Worm (Caenorhabditis elegans): ENCODE measurements around the gene F43C11.8.

The F43C11.8 gene

ce11 chrII:2359965-2360364 is 27.6 kb downstream of the F43C11.8 start, which contains the start of gene F43C11.16 (continued):
- no peak for TF ChIP-seq egl-18 (GFP tag; IDR thresholded peaks at IDR 0.05)
- TF ChIP-seq Y95B8A.8 (GFP tag; IDR thresholded peaks at IDR 0.05): no peak
- TF ChIP-seq ztf-26 (tag; optimal IDR thresholded peaks at IDR 0.05): no peak
- no peak for TF ChIP-seq let-607 (tag; optimal IDR thresholded peaks at IDR 0.05)

- TF ChIP-seq nhr-80 (tag; optimal IDR thresholded peaks at IDR 0.05) (no peak), tbp1 (GFP tag; optimal IDR thresholded peaks at IDR 0.05) (no peak), C06A6.2 (GFP tag; conservative IDR thresholded peaks at IDR 0.05) (no peak), F22D6.2 (tag; optimal IDR thresholded peaks at IDR 0.05) (no peak), ztf-26 (tag; optimal IDR thresholded peaks at IDR 0.05) (no peak), hmg-20 (GFP tag; IDR thresholded peaks at IDR 0.05) (no peak), F49E8.2 (tag; optimal IDR thresholded peaks at IDR 0.05; ENCODE audit: insufficient read depth) (no peak), nhr-27 (tag; optimal IDR thresholded peaks at IDR 0.05) (no peak)
Measured at ce11 chrII:2363673-2364072, 31.4 kb downstream of the F43C11.8 start, which contains the start of gene F43C11.11. Gene F43C11.11, minus strand, starts transcription at chrII:2363773.

ce11 chrII:2366623-2367365 is 34.5 kb downstream of the F43C11.8 start, which contains the start of the genes F43C11.12 and F16G10.5:
Gene F43C11.12, minus strand, starts transcription at chrII:2366723.
Gene F16G10.5, plus strand, starts transcription at chrII:2367315.
- TF ChIP-seq snpc-4 (GFP tag; optimal IDR thresholded peaks at IDR 0.05): no peak
- no peak for TF ChIP-seq snpc-4 (tag; optimal IDR thresholded peaks at IDR 0.05)

ce11 chrII:2368956-2369355 is 36.6 kb downstream of the F43C11.8 start, which contains the start of gene hpo-25:
Gene hpo-25, plus strand, starts transcription at chrII:2369256.
- TF ChIP-seq nhr-120 (GFP tag; IDR thresholded peaks at IDR 0.05) (no peak), mes-4 (tag; optimal IDR thresholded peaks at IDR 0.05) (no peak), hsf-1 (GFP tag; IDR thresholded peaks at IDR 0.05) (no peak), lsl-1 (GFP tag; optimal IDR thresholded peaks at IDR 0.05) (no peak), D2030.7 (GFP tag; IDR thresholded peaks at IDR 0.05) (no peak), egrh-3 (GFP tag; IDR thresholded peaks at IDR 0.05) (no peak)

ce11 chrII:2372090-2372489 is 39.8 kb downstream of the F43C11.8 start, which contains the start of gene F16G10.3:
Gene F16G10.3, plus strand, starts transcription at chrII:2372390.
- TF ChIP-seq F10E7.11 (tag; optimal IDR thresholded peaks at IDR 0.05) (no peak), rcor-1 (GFP tag; IDR thresholded peaks at IDR 0.05) (no peak), pha-4 (tag; optimal IDR thresholded peaks at IDR 0.05) (no peak), ztf-18 (tag; optimal IDR thresholded peaks at IDR 0.05) (no peak), snpc-3.4 (tag; optimal IDR thresholded peaks at IDR 0.05) (no peak), nhr-90 (tag; optimal IDR thresholded peaks at IDR 0.05) (no peak), somi-1 (GFP tag; optimal IDR thresholded peaks at IDR 0.05) (no peak), hsf-1 (GFP tag; IDR thresholded peaks at IDR 0.05) (no peak), mes-4 (tag; optimal IDR thresholded peaks at IDR 0.05) (no peak), lsy-27 (tag; optimal IDR thresholded peaks at IDR 0.05; ENCODE audit: borderline replicate concordance, insufficient read depth) (no peak)

ce11 chrII:2374973-2375372 is 42.7 kb downstream of the F43C11.8 start, which contains the start of gene F16G10.2:
Gene F16G10.2, plus strand, starts transcription at chrII:2375273.
- no peak for TF ChIP-seq ets-4 (GFP tag; optimal IDR thresholded peaks at IDR 0.05)
- TF ChIP-seq Y56A3A.18 (GFP tag; IDR thresholded peaks at IDR 0.05): no peak
- no peak for TF ChIP-seq hmg-1.2 (GFP tag; IDR thresholded peaks at IDR 0.05)
- no peak for TF ChIP-seq nhr-120 (GFP tag; IDR thresholded peaks at IDR 0.05)
- no peak for TF ChIP-seq lir-1 (GFP tag; conservative IDR thresholded peaks at IDR 0.05)
- TF ChIP-seq F10E7.11 (tag; optimal IDR thresholded peaks at IDR 0.05): no peak
- TF ChIP-seq attf-5 (GFP tag; optimal IDR thresholded peaks at IDR 0.05): no peak
- no peak for TF ChIP-seq B0019.2 (GFP tag; conservative IDR thresholded peaks at IDR 0.05)
- no peak for TF ChIP-seq hlh-12 (tag; optimal IDR thresholded peaks at IDR 0.05)
- no peak for TF ChIP-seq xnd-1 (tag; optimal IDR thresholded peaks at IDR 0.05)
- TF ChIP-seq T26A5.8 (tag; optimal IDR thresholded peaks at IDR 0.05): no peak
- TF ChIP-seq C17E4.6 (GFP tag; IDR thresholded peaks at IDR 0.05): no peak
- no peak for TF ChIP-seq hrde-1 (tag; optimal IDR thresholded peaks at IDR 0.05; ENCODE audit: borderline replicate concordance)
- no peak for TF ChIP-seq ZK185.1 (tag; optimal IDR thresholded peaks at IDR 0.05; ENCODE audit: poor library complexity, severe bottlenecking)

Data from whole organism, young adult.